Worm (Caenorhabditis elegans) whole organism, L3 larva: Measurements from ENCODE around the gene ins-2.

Experiments used
- R02D3.7 ChIP-seq: fragments of 150-350 bp; optimal IDR thresholded peaks from 2 replicates; lab custom pipeline; 2014; ENCODE audit warnings: missing biosample characterization, missing genetic modification characterization
- ZK546.5 ChIP-seq: sonication (generic microtip); optimal IDR thresholded peaks from 2 replicates; lab custom pipeline; 2017; ENCODE audit warnings: missing biosample characterization, missing genetic modification characterization
- aly-2 ChIP-seq: fragments of 150-350 bp; optimal IDR thresholded peaks from 2 replicates; lab custom pipeline; 2014; ENCODE audit warnings: missing biosample characterization, missing genetic modification characterization
- ceh-16 ChIP-seq: sonication (generic microtip); optimal IDR thresholded peaks from 2 replicates; lab custom pipeline; 2017; ENCODE audit warnings: missing biosample characterization, missing genetic modification characterization
- ceh-28 ChIP-seq: fragments of 150-350 bp; optimal IDR thresholded peaks from 2 replicates; lab custom pipeline; 2014; ENCODE audit warnings: missing biosample characterization, missing genetic modification reagents, missing genetic modification characterization
- ceh-82 ChIP-seq: fragments of 150-350 bp; optimal IDR thresholded peaks from 2 replicates; lab custom pipeline; 2014; ENCODE audit warnings: missing biosample characterization, missing genetic modification characterization
- ceh-9 ChIP-seq: sonication (generic microtip); optimal IDR thresholded peaks from 2 replicates; lab custom pipeline; 2018; ENCODE audit warnings: missing biosample characterization, missing genetic modification characterization
- egl-5 ChIP-seq: fragments of 150-350 bp; optimal IDR thresholded peaks from 2 replicates; lab custom pipeline; 2017; ENCODE audit warnings: missing biosample characterization, missing genetic modification reagents, missing genetic modification characterization, inconsistent platforms
- elt-1 ChIP-seq: fragments of 150-350 bp; optimal IDR thresholded peaks from 2 replicates; lab custom pipeline; 2014; ENCODE audit warnings: missing biosample characterization, missing genetic modification characterization
- elt-2 ChIP-seq: sonication (generic microtip); optimal IDR thresholded peaks from 2 replicates; lab custom pipeline; 2016; ENCODE audit warnings: missing genetic modification reagents, mild to moderate bottlenecking, missing genetic modification characterization, missing compliant biosample characterization
- elt-3 ChIP-seq, 3 experiments: fragments of 150-350 bp in 1 of 3; sonication (generic microtip) in 2 of 3; optimal IDR thresholded peaks; 2 replicates in 2 of 3; 4 replicates in 1 of 3; lab custom pipeline; 2014 to 2017; ENCODE audit warnings: missing biosample characterization in 3 of 3, missing genetic modification characterization in 3 of 3
- eor-1 ChIP-seq, 2 experiments: fragments of 150-350 bp; optimal IDR thresholded peaks; 2 replicates each; lab custom pipeline; 2014 to 2018; ENCODE audit warnings: missing biosample characterization in 2 of 2, missing genetic modification characterization in 2 of 2
- fkh-10 ChIP-seq: sonication (generic microtip); optimal IDR thresholded peaks from 2 replicates; lab custom pipeline; 2017; ENCODE audit warnings: missing biosample characterization, missing genetic modification reagents, missing genetic modification characterization
- fkh-2 ChIP-seq: fragments of 150-350 bp; optimal IDR thresholded peaks from 2 replicates; lab custom pipeline; 2014; ENCODE audit warnings: missing biosample characterization, missing genetic modification reagents, missing genetic modification characterization
- fos-1 ChIP-seq: fragments of 150-350 bp; optimal IDR thresholded peaks from 2 replicates; lab custom pipeline; 2014; ENCODE audit warnings: missing biosample characterization, missing genetic modification characterization
- hmg-11 ChIP-seq: sonication (generic microtip); optimal IDR thresholded peaks from 2 replicates; lab custom pipeline; 2016; ENCODE audit warnings: missing genetic modification characterization, missing compliant biosample characterization
- jun-1 ChIP-seq: fragments of 150-350 bp; optimal IDR thresholded peaks from 2 replicates; lab custom pipeline; 2014; ENCODE audit warnings: missing biosample characterization, missing genetic modification reagents, missing genetic modification characterization
- mdl-1 ChIP-seq: fragments of 150-350 bp; optimal IDR thresholded peaks from 2 replicates; lab custom pipeline; 2014; ENCODE audit warnings: missing biosample characterization, missing genetic modification characterization
- nfya-1 ChIP-seq: sonication (generic microtip); optimal IDR thresholded peaks from 2 replicates; lab custom pipeline; 2017; ENCODE audit warnings: missing genetic modification characterization, mild to moderate bottlenecking, missing compliant biosample characterization, antibody characterized with exemption, moderate library complexity; ENCODE audit not compliant: insufficient read depth
- nhr-12 ChIP-seq: fragments of 150-350 bp; optimal IDR thresholded peaks from 2 replicates; lab custom pipeline; 2014; ENCODE audit warnings: missing biosample characterization, missing genetic modification characterization
- nhr-23 ChIP-seq: fragments of 150-350 bp; optimal IDR thresholded peaks from 2 replicates; lab custom pipeline; 2014; ENCODE audit warnings: missing biosample characterization, missing genetic modification reagents, missing genetic modification characterization
- nhr-237 ChIP-seq: fragments of 150-350 bp; optimal IDR thresholded peaks from 2 replicates; lab custom pipeline; 2014; ENCODE audit warnings: missing biosample characterization, missing genetic modification characterization
- nhr-25 ChIP-seq: sonication (generic microtip); optimal IDR thresholded peaks from 2 replicates; lab custom pipeline; 2017; ENCODE audit warnings: missing biosample characterization, missing genetic modification characterization
- nhr-28 ChIP-seq: fragments of 150-350 bp; optimal IDR thresholded peaks from 2 replicates; lab custom pipeline; 2014; ENCODE audit warnings: missing biosample characterization, missing genetic modification characterization
- nhr-76 ChIP-seq: fragments of 150-350 bp; sonication (generic microtip); optimal IDR thresholded peaks from 5 replicates; lab custom pipeline; 2014; ENCODE audit warnings: missing biosample characterization, missing genetic modification characterization
- nhr-77 ChIP-seq: fragments of 150-350 bp; optimal IDR thresholded peaks from 2 replicates; lab custom pipeline; 2014; ENCODE audit warnings: missing biosample characterization, missing genetic modification characterization
- pha-4 ChIP-seq: fragments of 150-350 bp; optimal IDR thresholded peaks from 2 replicates; lab custom pipeline; 2014; ENCODE audit warnings: missing biosample characterization, missing genetic modification reagents, missing genetic modification characterization
- sea-2 ChIP-seq: fragments of 150-350 bp; sonication (generic microtip); optimal IDR thresholded peaks from 4 replicates; lab custom pipeline; 2014; ENCODE audit warnings: missing biosample characterization, missing genetic modification reagents, missing genetic modification characterization
- skn-1 ChIP-seq: fragments of 150-350 bp; optimal IDR thresholded peaks from 2 replicates; lab custom pipeline; 2014; ENCODE audit warnings: missing biosample characterization, missing genetic modification characterization
- snpc-4 ChIP-seq: fragments of 150-350 bp; optimal IDR thresholded peaks from 2 replicates; lab custom pipeline; 2014; ENCODE audit warnings: missing biosample characterization, missing genetic modification characterization
- unc-39 ChIP-seq: sonication (generic microtip); optimal IDR thresholded peaks from 4 replicates; lab custom pipeline; 2017; ENCODE audit warnings: missing biosample characterization, missing genetic modification characterization
- ztf-11 ChIP-seq: fragments of 150-350 bp; optimal IDR thresholded peaks from 2 replicates; lab custom pipeline; 2014; ENCODE audit warnings: missing biosample characterization, missing genetic modification characterization
- ztf-4 ChIP-seq: fragments of 150-350 bp; optimal IDR thresholded peaks from 2 replicates; lab custom pipeline; 2014; ENCODE audit warnings: missing biosample characterization, missing genetic modification characterization

The ins-2 gene

DNA sequence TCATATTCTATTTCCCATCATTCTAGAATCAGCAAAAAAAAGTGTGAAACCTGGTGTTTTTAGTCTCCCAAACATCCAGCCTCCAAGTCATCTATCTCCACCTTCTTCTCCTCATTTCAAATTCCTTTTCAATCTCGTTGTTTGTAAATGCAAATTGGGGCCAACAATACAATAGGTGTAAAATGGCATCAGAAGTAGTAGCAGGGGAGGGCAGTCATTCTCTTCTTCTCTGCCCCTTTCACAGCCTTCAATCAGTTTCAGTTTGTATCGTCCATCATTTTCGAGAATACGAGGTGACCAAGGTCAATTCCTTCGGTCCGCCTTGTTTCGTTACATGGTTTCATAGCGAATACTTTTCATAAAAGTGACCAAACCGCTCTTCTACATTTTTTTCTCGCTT lies 19.0 kb upstream of the ins-2 start, which contains the start of gene B0034.4:
TSS of gene B0034.4 (minus strand) at position 229 of the 400 bp plus-strand sequence.
- TF ChIP-seq nhr-76 (tag; lab: Kevin White, UChicago) (no peak), nhr-25 (tag; lab: Kevin White, UChicago) (peak; percentile 21)

DNA sequence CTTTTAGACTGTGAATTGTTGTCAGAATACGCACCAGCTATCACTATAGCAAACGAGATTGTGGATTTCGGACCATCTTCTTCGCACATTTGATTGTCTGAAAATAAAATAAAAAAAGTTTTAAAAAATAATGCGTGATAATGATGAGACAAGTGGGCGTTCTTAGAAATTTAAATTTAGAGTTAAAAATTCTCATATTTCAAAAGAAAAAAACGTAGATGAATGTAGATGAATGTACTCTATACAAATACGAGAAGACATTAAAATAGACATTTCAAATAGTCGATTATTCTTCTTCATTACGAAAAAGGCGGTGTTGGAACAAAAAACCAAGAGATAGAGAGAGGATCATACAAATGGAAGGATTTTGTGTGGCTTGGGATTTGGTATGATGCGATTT lies 13.4 kb upstream of the ins-2 start, which contains the start of gene B0034.5:
TSS of gene B0034.5 (minus strand) at position 101 of the 400 bp plus-strand sequence.
- no peak for TF ChIP-seq jun-1
- TF ChIP-seq elt-1 (tag; lab: Kevin White, UChicago): no peak
- no peak for TF ChIP-seq nhr-76 (tag; lab: Kevin White, UChicago)
- no peak for TF ChIP-seq eor-1 (tag; optimal IDR thresholded peaks at IDR 0.05; lab: Kevin White, UChicago)
- no peak for TF ChIP-seq aly-2
- no peak for TF ChIP-seq ztf-4 (tag; lab: Kevin White, UChicago)
- TF ChIP-seq nhr-25 (tag; lab: Kevin White, UChicago): no peak
- TF ChIP-seq fkh-10 (GFP tag; lab: Kevin White, UChicago): no peak
- no peak for TF ChIP-seq elt-2 (tag; lab: Kevin White, UChicago)
- no peak for TF ChIP-seq egl-5
- TF ChIP-seq, all 47 proteins: peak for 0

DNA sequence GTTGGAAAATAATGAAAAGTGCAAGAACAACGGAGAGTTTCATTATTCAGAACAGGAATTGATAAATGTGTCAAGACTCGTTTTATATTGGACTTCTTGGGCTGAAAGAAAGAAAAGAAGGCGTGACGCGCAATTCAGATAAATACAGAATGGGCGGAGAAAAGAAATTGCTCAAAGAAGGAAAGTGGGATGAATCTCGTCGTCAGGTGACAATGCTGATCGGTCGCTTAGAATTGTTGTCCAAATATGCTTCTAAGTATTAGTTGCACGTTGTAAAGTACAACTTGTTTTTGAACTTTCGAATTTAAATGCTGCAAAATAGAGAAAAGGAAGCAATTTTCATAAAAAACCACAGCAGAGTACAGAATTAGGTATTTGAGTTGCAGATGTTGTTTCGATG lies 2.3 kb downstream of the ins-2 start, which contains the start of gene ins-3:
TSS of gene ins-3 (minus strand) at position 101 of the 400 bp plus-strand sequence.
- TF ChIP-seq hmg-11 (tag; lab: Kevin White, UChicago) (no peak), nhr-23 (tag; lab: Kevin White, UChicago) (no peak), nhr-76 (tag; lab: Kevin White, UChicago) (no peak), nhr-28 (no peak), ztf-4 (tag; lab: Kevin White, UChicago) (no peak), nhr-77 (tag; lab: Kevin White, UChicago) (no peak), egl-5 (no peak), snpc-4 (no peak), elt-1 (tag; lab: Kevin White, UChicago) (no peak), unc-39 (tag; lab: Kevin White, UChicago) (no peak), ztf-11 (tag; lab: Kevin White, UChicago) (no peak), nhr-237 (no peak), ZK546.5 (tag; lab: Kevin White, UChicago) (no peak), nhr-12 (tag; lab: Kevin White, UChicago) (no peak), ceh-82 (no peak), elt-2 (tag; lab: Kevin White, UChicago) (no peak), R02D3.7 (tag; lab: Kevin White, UChicago) (no peak), nfya-1 (tag; lab: Kevin White, UChicago) (no peak), ceh-16 (tag; lab: Kevin White, UChicago) (no peak), ceh-9 (tag; lab: Kevin White, UChicago) (no peak)
- TF ChIP-seq, all 47 proteins: peak for 0

DNA sequence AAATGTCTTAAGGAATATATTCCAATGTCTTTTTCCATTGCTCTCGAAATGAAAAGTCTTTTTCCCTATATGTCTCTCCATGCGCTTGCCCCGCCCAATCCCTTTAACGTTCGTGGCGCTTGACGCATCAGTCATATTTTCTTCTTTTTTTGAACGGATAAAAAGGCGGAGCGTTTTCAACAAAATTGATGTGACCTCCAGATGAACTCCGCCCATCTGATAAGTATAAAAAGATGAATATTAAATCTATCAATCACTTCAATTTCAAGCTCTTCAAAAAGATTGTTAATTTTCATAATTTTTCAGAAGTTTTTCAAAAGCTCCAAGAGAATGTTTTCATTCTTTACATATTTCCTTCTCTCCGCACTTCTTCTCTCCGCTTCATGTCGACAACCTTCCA lies 7.7 kb downstream of the ins-2 start, which contains the start of gene ins-4:
TSS of gene ins-4 (plus strand) at position 301 of the 400 bp plus-strand sequence.
- TF ChIP-seq pha-4 (tag; lab: Kevin White, UChicago): no peak
- TF ChIP-seq, all 47 proteins: peak for 0

DNA sequence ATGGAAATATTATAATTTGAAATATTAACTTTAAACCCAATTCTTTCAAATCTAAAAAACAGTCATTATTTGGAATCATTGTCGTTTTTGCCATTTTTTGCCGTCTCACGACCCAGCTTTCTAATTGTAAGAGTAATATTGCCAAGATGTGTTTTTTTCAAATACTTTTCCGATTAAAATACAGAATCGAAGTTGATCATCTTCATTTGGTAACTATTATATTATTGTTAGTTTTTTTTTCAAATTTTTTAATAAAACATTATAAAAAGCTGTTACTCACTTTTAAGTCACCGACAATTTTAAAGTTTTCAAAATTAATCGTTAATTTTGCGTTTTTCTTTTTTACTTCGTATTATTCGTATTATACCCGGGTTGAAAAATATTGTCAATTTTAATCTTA lies 8.9 kb downstream of the ins-2 start, which contains the start of gene ins-5:
TSS of gene ins-5 (plus strand) at position 301 of the 400 bp plus-strand sequence.
- TF ChIP-seq nhr-23 (tag; lab: Kevin White, UChicago): no peak
- no peak for TF ChIP-seq ceh-28 (tag; lab: Kevin White, UChicago)
- TF ChIP-seq ceh-9 (tag; lab: Kevin White, UChicago): no peak
- TF ChIP-seq sea-2 (GFP tag; lab: Kevin White, UChicago): no peak
- no peak for TF ChIP-seq skn-1 (tag; lab: Kevin White, UChicago)
- no peak for TF ChIP-seq fos-1 (tag; lab: Kevin White, UChicago)
- no peak for TF ChIP-seq nhr-28
- no peak for TF ChIP-seq aly-2
- no peak for TF ChIP-seq fkh-2 (tag; lab: Kevin White, UChicago)
- TF ChIP-seq fkh-10 (GFP tag; lab: Kevin White, UChicago): no peak
- no peak for TF ChIP-seq nhr-237
- TF ChIP-seq elt-2 (tag; lab: Kevin White, UChicago): no peak
- TF ChIP-seq mdl-1 (tag; lab: Kevin White, UChicago): no peak
- TF ChIP-seq nhr-25 (tag; lab: Kevin White, UChicago): no peak
- TF ChIP-seq elt-3 (tag; optimal IDR thresholded peaks at IDR 0.05; lab: Kevin White, UChicago): no peak
- no peak for TF ChIP-seq ZK546.5 (tag; lab: Kevin White, UChicago)
- no peak for TF ChIP-seq ztf-4 (tag; lab: Kevin White, UChicago)
